Worm (Caenorhabditis elegans) whole organism, young adult: ENCODE results near the gene K08H2.4.
"Not testable (repeated sequence)": the region's sequence is repeated elsewhere in the genome, so short reads cannot be mapped to it uniquely, and the experiment has no call there.

Experiments
- C06A6.2 ChIP-seq: fragments of 200-800 bp; sonication (Bioruptor generic); conservative IDR thresholded peaks from 2 replicates; pipeline ENCODE4 v1.3.6; 2022; ENCODE audit warnings: missing genetic modification characterization, missing compliant biosample characterization
- C17E4.6 ChIP-seq: fragments of 200-800 bp; sonication (Bioruptor generic); IDR thresholded peaks from 2 replicates; pipeline ENCODE4 v1.3.6; 2022; ENCODE audit warnings: missing genetic modification reagents, missing genetic modification characterization, missing compliant biosample characterization
- ZK185.1 ChIP-seq: sonication (generic microtip); optimal IDR thresholded peaks from 2 replicates; lab custom pipeline; 2016; ENCODE audit warnings: mild to moderate bottlenecking, missing genetic modification characterization, missing compliant biosample characterization; ENCODE audit not compliant: poor library complexity, severe bottlenecking
- ama-1 ChIP-seq, 3 experiments: fragments of 150-350 bp in 1 of 3; sonication (generic microtip) in 2 of 3; optimal IDR thresholded peaks; 2 replicates each; lab custom pipeline; 2014 to 2018; ENCODE audit warnings: missing biosample characterization in 2 of 3, missing genetic modification characterization in 2 of 3, missing genetic modification reagents in 2 of 3
- ceh-40 ChIP-seq: fragments of 200-800 bp; sonication (Bioruptor generic); IDR thresholded peaks from 2 replicates; pipeline ENCODE4 v1.3.6; 2022; ENCODE audit warnings: missing genetic modification characterization, missing compliant biosample characterization
- efl-1 ChIP-seq: fragments of 150-350 bp; optimal IDR thresholded peaks from 2 replicates; lab custom pipeline; 2014; ENCODE audit warnings: missing biosample characterization, missing genetic modification reagents, missing genetic modification characterization
- nhr-90 ChIP-seq: sonication (generic microtip); optimal IDR thresholded peaks from 2 replicates; lab custom pipeline; 2016; ENCODE audit warnings: missing genotype, mild to moderate bottlenecking, missing genetic modification characterization, missing compliant biosample characterization
- tbp1 ChIP-seq: fragments of 200-800 bp; sonication (Bioruptor generic); optimal IDR thresholded peaks from 2 replicates; lab custom pipeline; 2018; ENCODE audit warnings: mild to moderate bottlenecking, missing genetic modification characterization, missing compliant biosample characterization
- unc-130 ChIP-seq: sonication (generic microtip); optimal IDR thresholded peaks from 2 replicates; lab custom pipeline; 2016; ENCODE audit warnings: missing genetic modification reagents, missing genetic modification characterization, missing compliant biosample characterization

DNA sequence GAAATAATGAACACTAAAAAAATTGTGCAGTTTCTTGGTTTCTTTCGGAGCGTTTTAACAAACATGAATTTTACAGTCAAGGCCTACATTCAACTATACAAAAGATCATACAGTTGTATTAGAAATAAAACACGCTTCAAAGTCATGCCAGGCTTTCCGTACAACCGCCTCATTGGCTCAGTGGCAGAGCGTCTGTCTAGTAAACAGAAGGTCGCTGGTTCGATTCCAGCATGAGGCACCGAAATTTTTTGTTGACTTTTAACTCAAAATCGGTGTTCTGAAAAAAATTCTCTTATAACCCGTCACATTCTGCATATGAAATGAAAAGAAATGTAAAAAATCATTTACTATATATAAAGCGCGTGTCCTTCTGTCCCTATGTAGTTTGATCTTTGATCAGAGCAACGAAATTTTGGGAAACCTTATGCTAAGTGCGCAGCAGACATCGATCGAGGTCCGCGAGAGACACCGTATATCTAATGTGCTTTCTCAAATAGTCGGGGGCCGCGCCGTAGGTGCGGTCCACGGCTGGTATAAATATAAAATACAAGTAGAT is 22.8 kb downstream of the K08H2.4 start:
- TF ChIP-seq ZK185.1 (tag; lab: Kevin White, UChicago) (peak; percentile 10), nhr-90 (peak; percentile 36), tbp1 (GFP tag; lab: Kevin White, UChicago) (peak; percentile 86)
- TF ChIP-seq ceh-40 (GFP tag; lab: Robert Waterston, UW); unc-130; C17E4.6 (GFP tag; lab: Robert Waterston, UW); efl-1; ama-1 (optimal IDR thresholded peaks at IDR 0.05; lab: Kevin White, UChicago); ama-1 (GFP tag; optimal IDR thresholded peaks at IDR 0.05; lab: Kevin White, UChicago); C06A6.2 (GFP tag; lab: Robert Waterston, UW): not testable (repeated sequence)
